Fruit fly (Drosophila melanogaster) S2 (cell line): ENCODE results near the gene mtd.

Source experiments
- CG8478 ChIP-seq: fragments of >200 bp; optimal IDR thresholded peaks from 2 replicates; lab custom pipeline; 2018
- CTCF ChIP-seq, 2 experiments: fragments of >200 bp; optimal IDR thresholded peaks; 2 replicates each; lab custom pipeline; 2018

DNA sequence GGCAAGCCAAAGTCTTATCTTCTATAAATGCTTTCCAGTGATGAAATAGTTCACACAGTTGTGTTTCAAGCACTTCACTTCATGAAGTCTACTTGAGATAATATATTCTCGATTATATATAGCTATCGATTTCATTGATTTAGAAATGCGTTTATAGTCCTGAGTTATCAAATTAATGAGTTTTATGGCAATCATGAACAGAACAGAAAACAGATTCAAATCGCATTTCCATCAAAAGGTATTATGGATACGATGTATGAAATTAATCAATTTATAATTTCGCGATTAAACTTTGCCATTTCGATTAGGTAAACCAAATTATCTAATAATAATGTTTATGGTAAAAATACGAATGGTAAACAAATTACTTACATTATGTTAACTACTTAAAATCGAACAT lies 55.2 kb downstream of the mtd start:
- TF ChIP-seq CTCF (optimal IDR thresholded peaks at IDR 0.05; lab: Kevin White, UChicago) (no peak), CG8478 (lab: Kevin White, UChicago) (no peak)
